Fruit fly (Drosophila melanogaster) whole organism, embryonic: ENCODE data around the gene Ptp10D.
A peak's percentile ranks its signal among the peaks of the same experiment; 100 is the strongest.

Experiments
- Atf6 ChIP-seq: fragments of 200-800 bp; sonication (Bioruptor generic); IDR thresholded peaks from 2 replicates; pipeline ENCODE4 v1.3.6; 2022; ENCODE audit warnings: missing biosample characterization, missing genetic modification characterization
- CG10543 ChIP-seq: fragments of 200-800 bp; sonication (Bioruptor generic); optimal IDR thresholded peaks from 3 replicates; lab custom pipeline; 2017; ENCODE audit warnings: missing biosample characterization, mild to moderate bottlenecking, missing genetic modification characterization, moderate library complexity
- CG10565 ChIP-seq: fragments of 200-800 bp; sonication (Bioruptor generic); optimal IDR thresholded peaks from 3 replicates; lab custom pipeline; 2016; ENCODE audit warnings: missing biosample characterization, mild to moderate bottlenecking, missing genetic modification characterization
- CG11723 ChIP-seq: fragments of 200-800 bp; sonication (Bioruptor generic); optimal IDR thresholded peaks from 2 replicates; lab custom pipeline; 2017; ENCODE audit warnings: missing biosample characterization, mild to moderate bottlenecking, missing genetic modification characterization
- CG12236 ChIP-seq: fragments of 200-800 bp; sonication (Bioruptor generic); optimal IDR thresholded peaks from 2 replicates; lab custom pipeline; 2016; ENCODE audit warnings: missing biosample characterization, missing genetic modification characterization
- CG13296 ChIP-seq: fragments of 200-800 bp; sonication (Bioruptor generic); optimal IDR thresholded peaks from 3 replicates; lab custom pipeline; 2018; ENCODE audit warnings: missing biosample characterization, mild to moderate bottlenecking, missing genetic modification characterization
- CG15269 ChIP-seq: fragments of 200-800 bp; sonication (Bioruptor generic); optimal IDR thresholded peaks from 2 replicates; lab custom pipeline; 2018; ENCODE audit warnings: missing biosample characterization, mild to moderate bottlenecking, missing genetic modification characterization, moderate library complexity
- CG17328 ChIP-seq: fragments of 200-800 bp; sonication (Bioruptor generic); IDR thresholded peaks from 2 replicates; pipeline ENCODE4 v1.3.6; 2022; ENCODE audit warnings: missing biosample characterization, missing genetic modification characterization
- CG17612 ChIP-seq: fragments of 200-800 bp; sonication (Bioruptor generic); IDR thresholded peaks from 2 replicates; pipeline ENCODE4 v1.3.6; 2022; ENCODE audit warnings: missing biosample characterization, missing genetic modification characterization
- CG17829 ChIP-seq: fragments of 200-800 bp; optimal IDR thresholded peaks from 2 replicates; lab custom pipeline; 2019; ENCODE audit warnings: missing biosample characterization, mild to moderate bottlenecking, missing genetic modification characterization, moderate library complexity
- CG18619 ChIP-seq: fragments of 200-800 bp; sonication (Bioruptor generic); optimal IDR thresholded peaks from 3 replicates; lab custom pipeline; 2017; ENCODE audit warnings: missing biosample characterization, mild to moderate bottlenecking, missing genetic modification characterization
- CG30403 ChIP-seq: fragments of 200-800 bp; sonication (Bioruptor generic); optimal IDR thresholded peaks from 3 replicates; lab custom pipeline; 2016; ENCODE audit warnings: missing biosample characterization, missing genetic modification characterization
- CG4617 ChIP-seq: fragments of 200-800 bp; sonication (Bioruptor generic); optimal IDR thresholded peaks from 3 replicates; lab custom pipeline; 2016; ENCODE audit warnings: missing biosample characterization, missing genetic modification characterization, borderline replicate concordance
- CG5180 ChIP-seq: fragments of 200-800 bp; sonication (Bioruptor generic); optimal IDR thresholded peaks from 3 replicates; lab custom pipeline; 2017; ENCODE audit warnings: missing biosample characterization, missing genetic modification characterization, mild to moderate bottlenecking, moderate library complexity, missing genetic modification reagents
- CG6854 ChIP-seq: fragments of 200-800 bp; sonication (Bioruptor generic); optimal IDR thresholded peaks from 3 replicates; lab custom pipeline; 2017; ENCODE audit warnings: missing biosample characterization, mild to moderate bottlenecking, missing genetic modification characterization
- CG7745 ChIP-seq: fragments of 200-800 bp; sonication (Bioruptor generic); optimal IDR thresholded peaks from 2 replicates; lab custom pipeline; 2018; ENCODE audit warnings: missing biosample characterization, mild to moderate bottlenecking, missing genetic modification characterization, moderate library complexity
- CG7786 ChIP-seq: fragments of 200-800 bp; sonication (Bioruptor generic); optimal IDR thresholded peaks from 2 replicates; lab custom pipeline; 2016; ENCODE audit warnings: missing biosample characterization, missing genetic modification characterization
- CG9817 ChIP-seq: fragments of 200-800 bp; sonication (Bioruptor generic); optimal IDR thresholded peaks from 2 replicates; lab custom pipeline; 2018; ENCODE audit warnings: missing biosample characterization, mild to moderate bottlenecking, missing genetic modification characterization, moderate library complexity
- Dll ChIP-seq: fragments of 200-800 bp; sonication (Bioruptor generic); IDR thresholded peaks from 4 replicates; pipeline ENCODE4 v1.3.6; 2022; ENCODE audit warnings: missing biosample characterization, missing genetic modification characterization; ENCODE audit not compliant: partially characterized antibody
- Dref ChIP-seq: fragments of 200-800 bp; sonication (Bioruptor generic); IDR thresholded peaks from 2 replicates; pipeline ENCODE4 v1.3.6; 2022; ENCODE audit warnings: missing biosample characterization, missing genetic modification characterization
- E2f1 ChIP-seq: fragments of 200-800 bp; sonication (Bioruptor generic); IDR thresholded peaks from 2 replicates; pipeline ENCODE4 v1.3.6; 2022; ENCODE audit warnings: missing biosample characterization, missing genetic modification characterization
- GATAe ChIP-seq: fragments of 200-800 bp; sonication (Bioruptor generic); conservative IDR thresholded peaks from 2 replicates; pipeline ENCODE4 v1.3.6; 2022; ENCODE audit warnings: missing biosample characterization, missing genetic modification characterization
- Kr ChIP-seq: fragments of 200-800 bp; sonication (Bioruptor generic); optimal IDR thresholded peaks from 2 replicates; lab custom pipeline; 2017; ENCODE audit warnings: missing biosample characterization, mild to moderate bottlenecking, missing genetic modification characterization
- MESR4 ChIP-seq: fragments of 200-800 bp; sonication (Bioruptor generic); optimal IDR thresholded peaks from 2 replicates; lab custom pipeline; 2018; ENCODE audit warnings: missing biosample characterization, mild to moderate bottlenecking, missing genetic modification characterization, moderate library complexity
- Med ChIP-seq: fragments of 200-800 bp; sonication (Bioruptor generic); peaks from one replicate; lab custom pipeline; 2016; ENCODE audit warnings: missing biosample characterization, missing genetic modification characterization, mild to moderate bottlenecking, inconsistent platforms, moderate library complexity
- Myb ChIP-seq: fragments of 200-800 bp; sonication (Bioruptor generic); optimal IDR thresholded peaks from 2 replicates; lab custom pipeline; 2016; ENCODE audit warnings: missing biosample characterization, missing genetic modification characterization
- NC2α ChIP-seq: fragments of 200-800 bp; sonication (Bioruptor generic); optimal IDR thresholded peaks from 2 replicates; lab custom pipeline; 2016; ENCODE audit warnings: missing biosample characterization, missing genetic modification characterization
- Optix ChIP-seq: fragments of 200-800 bp; sonication (Bioruptor generic); IDR thresholded peaks from 3 replicates; pipeline ENCODE4 v1.3.6; 2022; ENCODE audit warnings: missing biosample characterization, missing genetic modification characterization
- Rfx ChIP-seq: fragments of 200-800 bp; sonication (Bioruptor generic); IDR thresholded peaks from 2 replicates; pipeline ENCODE4 v1.3.6; 2022; ENCODE audit warnings: missing biosample characterization, missing genetic modification characterization
- cas ChIP-seq: fragments of 200-800 bp; sonication (Bioruptor generic); IDR thresholded peaks from 2 replicates; pipeline ENCODE4 v1.3.6; 2022; ENCODE audit warnings: missing biosample characterization, missing genetic modification characterization
- cato ChIP-seq: fragments of 200-800 bp; sonication (Bioruptor generic); optimal IDR thresholded peaks from 2 replicates; lab custom pipeline; 2016; ENCODE audit warnings: missing biosample characterization, missing genetic modification characterization, borderline replicate concordance
- chif ChIP-seq, 2 experiments: fragments of 200-800 bp; sonication (Bioruptor generic); optimal IDR thresholded peaks; 3 replicates each; lab custom pipeline; 2016; ENCODE audit warnings: missing biosample characterization in 2 of 2, missing genetic modification characterization in 2 of 2
- dan ChIP-seq: fragments of 200-800 bp; sonication (Bioruptor generic); IDR thresholded peaks from 2 replicates; pipeline ENCODE4 v1.3.6; 2022; ENCODE audit warnings: missing biosample characterization, missing genetic modification characterization
- dpn ChIP-seq, 2 experiments: fragments of 200-800 bp; sonication (Bioruptor generic); optimal IDR thresholded peaks; 3 replicates each; lab custom pipeline; 2016; ENCODE audit warnings: missing biosample characterization in 2 of 2, missing genetic modification characterization in 2 of 2
- eve ChIP-seq, 2 experiments: fragments of >200 bp; optimal IDR thresholded peaks; 2 replicates each; lab custom pipeline; 2017; ENCODE audit warnings: missing biosample characterization in 2 of 2, missing genetic modification characterization in 2 of 2
- eyg ChIP-seq: fragments of 200-800 bp; sonication (Bioruptor generic); optimal IDR thresholded peaks from 3 replicates; lab custom pipeline; 2016; ENCODE audit warnings: missing biosample characterization, missing genetic modification characterization
- gem ChIP-seq: fragments of 200-800 bp; sonication (Bioruptor generic); optimal IDR thresholded peaks from 2 replicates; lab custom pipeline; 2019; ENCODE audit warnings: missing biosample characterization, mild to moderate bottlenecking, missing genetic modification characterization, moderate library complexity
- kah ChIP-seq: fragments of 200-800 bp; sonication (Bioruptor generic); optimal IDR thresholded peaks from 2 replicates; lab custom pipeline; 2018; ENCODE audit warnings: missing biosample characterization, mild to moderate bottlenecking, missing genetic modification characterization
- lab ChIP-seq: fragments of 200-800 bp; sonication (Bioruptor generic); optimal IDR thresholded peaks from 3 replicates; lab custom pipeline; 2017; ENCODE audit warnings: missing biosample characterization, missing genetic modification characterization, mild to moderate bottlenecking, moderate library complexity, missing genetic modification reagents
- lola ChIP-seq, 3 experiments: fragments of >200 bp in 2 of 3; fragments of 200-800 bp in 1 of 3; sonication (Bioruptor generic) in 1 of 3; optimal IDR thresholded peaks; 2 replicates each; lab custom pipeline; 2017 to 2019; ENCODE audit warnings: missing biosample characterization in 3 of 3, missing genetic modification characterization in 3 of 3, mild to moderate bottlenecking in 1 of 3, moderate library complexity in 1 of 3
- maf-S ChIP-seq: fragments of 200-800 bp; sonication (Bioruptor generic); optimal IDR thresholded peaks from 2 replicates; lab custom pipeline; 2016; ENCODE audit warnings: missing biosample characterization, missing genetic modification characterization
- nau ChIP-seq: fragments of 200-800 bp; sonication (Bioruptor generic); optimal IDR thresholded peaks from 3 replicates; lab custom pipeline; 2017; ENCODE audit warnings: missing biosample characterization, mild to moderate bottlenecking, missing genetic modification characterization, missing genetic modification reagents
- odd ChIP-seq: fragments of 200-800 bp; sonication (Bioruptor generic); optimal IDR thresholded peaks from 2 replicates; lab custom pipeline; 2017; ENCODE audit warnings: missing biosample characterization, mild to moderate bottlenecking, missing genetic modification characterization
- salm ChIP-seq: fragments of 200-800 bp; sonication (Bioruptor generic); optimal IDR thresholded peaks from 2 replicates; lab custom pipeline; 2018; ENCODE audit warnings: missing biosample characterization, mild to moderate bottlenecking, missing genetic modification characterization
- sc ChIP-seq, 3 experiments: fragments of >200 bp in 2 of 3; fragments of 200-800 bp in 1 of 3; sonication (Bioruptor generic) in 1 of 3; optimal IDR thresholded peaks; 2 replicates in 2 of 3; 3 replicates in 1 of 3; lab custom pipeline; 2017; ENCODE audit warnings: mild to moderate bottlenecking in 1 of 3, missing biosample characterization in 1 of 3, missing genetic modification characterization in 1 of 3, missing genetic modification reagents in 1 of 3
- slbo ChIP-seq: fragments of 200-800 bp; sonication (Bioruptor generic); IDR thresholded peaks from 2 replicates; pipeline ENCODE4 v1.3.6; 2022; ENCODE audit warnings: missing biosample characterization, missing genetic modification characterization
- tgo ChIP-seq: fragments of 200-800 bp; sonication (Bioruptor generic); IDR thresholded peaks from 3 replicates; pipeline ENCODE4 v1.3.6; 2022; ENCODE audit warnings: missing biosample characterization, missing genetic modification characterization
- unpg ChIP-seq: fragments of 200-800 bp; sonication (Bioruptor generic); optimal IDR thresholded peaks from 3 replicates; lab custom pipeline; 2018; ENCODE audit warnings: missing biosample characterization, mild to moderate bottlenecking, missing genetic modification characterization, moderate library complexity
- usp ChIP-seq: fragments of >200 bp; optimal IDR thresholded peaks from 2 replicates; lab custom pipeline; 2017; ENCODE audit warnings: missing biosample characterization, missing genetic modification characterization

Gene Ptp10D

dm6 chrX:11713808-11714528 is 92.2 kb downstream of the Ptp10D start (continued):
- TF ChIP-seq Atf6 (no peak), CG4617 (GFP tag; lab: Kevin White, UChicago) (no peak), Myb (GFP tag; lab: Kevin White, UChicago) (no peak), nau (GFP tag; lab: Kevin White, UChicago) (no peak), NC2α (GFP tag; lab: Kevin White, UChicago) (no peak), CG6854 (GFP tag; lab: Kevin White, UChicago) (peak; percentile 22), CG9817 (tag; lab: Kevin White, UChicago) (no peak), MESR4 (GFP tag; lab: Kevin White, UChicago) (no peak), slbo (GFP tag; lab: Robert Waterston, UW) (no peak), CG17829 (tag; lab: Kevin White, UChicago) (no peak), salm (no peak), CG7745 (tag; lab: Kevin White, UChicago) (no peak), CG10565 (GFP tag; lab: Kevin White, UChicago) (no peak), dan (GFP tag; lab: Robert Waterston, UW) (no peak), gem (tag; lab: Kevin White, UChicago) (no peak), eyg (GFP tag; lab: Kevin White, UChicago) (no peak), lab (peak; percentile 33), eve (GFP tag; optimal IDR thresholded peaks at IDR 0.05; lab: Kevin White, UChicago) (no peak), GATAe (GFP tag; lab: Robert Waterston, UW) (no peak), CG17328 (GFP tag; lab: Robert Waterston, UW) (no peak), CG18619 (GFP tag; lab: Kevin White, UChicago) (no peak), kah (GFP tag; lab: Kevin White, UChicago) (no peak), CG13296 (peak; percentile 0), CG11723 (GFP tag; lab: Kevin White, UChicago) (no peak), CG17612 (GFP tag; lab: Robert Waterston, UW) (no peak), CG15269 (tag; lab: Kevin White, UChicago) (no peak), unpg (GFP tag; lab: Kevin White, UChicago) (no peak), lola (GFP tag; optimal IDR thresholded peaks at IDR 0.05; lab: Kevin White, UChicago) (peak in 1 of 3 experiments; percentile 77), usp (GFP tag; lab: Kevin White, UChicago) (no peak), CG10543 (peak; percentile 61), Kr (GFP tag; lab: Kevin White, UChicago) (no peak), E2f1 (GFP tag; lab: Robert Waterston, UW) (no peak), chif (GFP tag; optimal IDR thresholded peaks at IDR 0.05; lab: Kevin White, UChicago) (no peak), sc (optimal IDR thresholded peaks at IDR 0.05; lab: Kevin White, UChicago) (no peak), sc (GFP tag; optimal IDR thresholded peaks at IDR 0.05; lab: Kevin White, UChicago) (no peak), maf-S (GFP tag; lab: Kevin White, UChicago) (no peak), CG12236 (no peak), Optix (GFP tag; lab: Robert Waterston, UW) (no peak), cas (GFP tag; lab: Robert Waterston, UW) (no peak), CG30403 (GFP tag; lab: Kevin White, UChicago) (no peak), dpn (GFP tag; optimal IDR thresholded peaks at IDR 0.05; lab: Kevin White, UChicago) (no peak), cato (no peak), tgo (GFP tag; lab: Robert Waterston, UW) (no peak), Med (GFP tag; lab: Kevin White, UChicago) (peak; percentile 34), CG5180 (GFP tag; lab: Kevin White, UChicago) (no peak), Rfx (GFP tag; lab: Robert Waterston, UW) (0 out of 2 replicates have a peak, but pooled peaks have one; percentile 18), odd (no peak), CG7786 (GFP tag; lab: Kevin White, UChicago) (no peak), Dll (no peak), Dref (GFP tag; lab: Robert Waterston, UW) (no peak)
